Worm (Caenorhabditis elegans): Measurements from ENCODE around the gene Y9C9A.13.

The Y9C9A.13 gene

DNA sequence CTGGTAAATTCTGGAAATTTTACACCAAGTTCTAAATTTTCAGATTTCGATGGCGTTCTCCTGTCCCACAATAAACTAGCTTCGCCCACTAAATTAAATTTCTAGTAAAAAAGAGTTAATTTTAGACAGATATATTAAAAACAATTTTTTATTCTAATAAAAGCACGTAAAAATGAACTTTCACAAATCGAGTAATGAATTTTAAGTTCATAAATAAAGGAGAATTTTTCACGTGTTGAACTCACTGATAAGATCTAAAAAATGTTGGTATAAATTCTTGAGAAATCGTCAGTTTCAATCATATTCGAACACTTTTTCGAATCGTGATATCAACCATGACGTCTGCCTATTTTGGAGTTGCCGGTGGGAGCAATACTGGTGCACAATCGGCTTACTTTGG lies 26.5 kb upstream of the Y9C9A.13 start, which contains the start of gene ssq-2:
ssq-2 (plus strand) TSS at position 301 of the 400 bp plus-strand sequence.
- TF ChIP-seq fkh-6 (tag; optimal IDR thresholded peaks at IDR 0.05) = no peak
- no peak for TF ChIP-seq ceh-9 (tag; optimal IDR thresholded peaks at IDR 0.05)
- no peak for TF ChIP-seq Y22D7AL.16 (tag; optimal IDR thresholded peaks at IDR 0.05)
- no peak for TF ChIP-seq ceh-48 (tag; optimal IDR thresholded peaks at IDR 0.05)
- no peak for TF ChIP-seq pag-3 (tag; optimal IDR thresholded peaks at IDR 0.05; ENCODE audit: borderline replicate concordance)
- TF ChIP-seq nhr-232 (tag; optimal IDR thresholded peaks at IDR 0.05) = no peak
- TF ChIP-seq fkh-10 (GFP tag; optimal IDR thresholded peaks at IDR 0.05) = no peak
- TF ChIP-seq ceh-45 (GFP tag; IDR thresholded peaks at IDR 0.05) = no peak
- no peak for TF ChIP-seq fax-1 (tag; optimal IDR thresholded peaks at IDR 0.05)
- no peak for TF ChIP-seq ceh-22 (tag; optimal IDR thresholded peaks at IDR 0.05)
- TF ChIP-seq pha-4 (tag; optimal IDR thresholded peaks at IDR 0.05) = no peak
- TF ChIP-seq hlh-15 (tag; optimal IDR thresholded peaks at IDR 0.05) = no peak
- TF ChIP-seq pat-9 (tag; optimal IDR thresholded peaks at IDR 0.05) = no peak
- TF ChIP-seq syd-9 (tag; optimal IDR thresholded peaks at IDR 0.05) = no peak
- no peak for TF ChIP-seq dve-1 (tag; optimal IDR thresholded peaks at IDR 0.05)
- no peak for TF ChIP-seq lin-11 (tag; optimal IDR thresholded peaks at IDR 0.05)
- no peak for TF ChIP-seq npax-4 (tag; optimal IDR thresholded peaks at IDR 0.05)
- no peak for TF ChIP-seq pros-1 (tag; optimal IDR thresholded peaks at IDR 0.05)
- TF ChIP-seq ceh-2 (tag; optimal IDR thresholded peaks at IDR 0.05) = no peak

DNA sequence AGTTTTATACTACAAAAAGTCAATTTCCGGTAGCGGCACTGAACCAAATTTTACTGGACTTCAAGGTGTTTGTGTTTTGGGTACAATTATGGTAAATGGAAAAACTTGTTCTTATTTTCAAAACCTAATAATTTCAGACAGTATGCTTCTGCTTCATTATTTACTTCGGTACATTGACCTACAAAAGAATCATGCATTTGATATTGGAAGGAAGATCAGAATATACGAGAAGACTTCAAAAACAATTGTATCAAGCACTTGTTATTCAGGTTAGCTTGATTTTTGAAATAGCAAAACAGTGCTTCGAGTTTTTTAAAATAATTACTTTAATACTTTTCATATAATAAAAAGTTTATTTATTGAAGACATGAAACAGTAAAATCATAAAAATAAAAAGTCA lies 23.8 kb upstream of the Y9C9A.13 start:
- no peak for TF ChIP-seq nhr-11 (tag; optimal IDR thresholded peaks at IDR 0.05)
- no peak for TF ChIP-seq rnt-1 (tag; optimal IDR thresholded peaks at IDR 0.05)
- no peak for TF ChIP-seq ceh-2 (tag; optimal IDR thresholded peaks at IDR 0.05)
- TF ChIP-seq ahr-1 (tag; optimal IDR thresholded peaks at IDR 0.05) = no peak
- TF ChIP-seq C38D4.7 (GFP tag; optimal IDR thresholded peaks at IDR 0.05) = no peak
- no peak for TF ChIP-seq ama-1 (optimal IDR thresholded peaks at IDR 0.05)
- no peak for TF ChIP-seq F13H6.1 (tag; optimal IDR thresholded peaks at IDR 0.05)
- no peak for TF ChIP-seq pqm-1 (tag; optimal IDR thresholded peaks at IDR 0.05)

DNA sequence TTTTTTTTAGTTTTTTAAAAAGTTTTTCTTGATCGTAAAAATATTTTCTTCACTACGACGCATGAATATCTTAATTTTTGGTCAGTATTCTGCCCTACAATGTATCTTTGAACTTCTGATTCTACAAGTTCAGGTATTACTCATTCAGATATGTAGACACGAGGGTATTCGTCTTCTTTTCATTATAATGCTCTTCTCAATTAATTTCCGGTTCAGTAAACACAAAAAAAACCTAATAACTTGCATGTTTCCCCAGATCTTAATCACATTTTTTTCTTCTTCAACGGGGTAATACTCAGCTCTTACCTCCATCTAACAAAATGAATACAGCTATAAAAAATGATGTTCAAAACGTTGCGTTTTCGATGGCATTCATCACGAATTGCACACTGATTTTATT lies 22.8 kb upstream of the Y9C9A.13 start, which contains the start of gene str-162:
str-162 (plus strand) TSS at position 301 of the 400 bp plus-strand sequence.
- no peak for TF ChIP-seq ceh-6 (GFP tag; optimal IDR thresholded peaks at IDR 0.05)
- TF ChIP-seq lin-11 (tag; optimal IDR thresholded peaks at IDR 0.05) = no peak
- no peak for TF ChIP-seq lim-6 (tag; optimal IDR thresholded peaks at IDR 0.05)
- TF ChIP-seq elt-4 (tag; optimal IDR thresholded peaks at IDR 0.05) = no peak
- no peak for TF ChIP-seq odd-2 (tag; optimal IDR thresholded peaks at IDR 0.05)

DNA sequence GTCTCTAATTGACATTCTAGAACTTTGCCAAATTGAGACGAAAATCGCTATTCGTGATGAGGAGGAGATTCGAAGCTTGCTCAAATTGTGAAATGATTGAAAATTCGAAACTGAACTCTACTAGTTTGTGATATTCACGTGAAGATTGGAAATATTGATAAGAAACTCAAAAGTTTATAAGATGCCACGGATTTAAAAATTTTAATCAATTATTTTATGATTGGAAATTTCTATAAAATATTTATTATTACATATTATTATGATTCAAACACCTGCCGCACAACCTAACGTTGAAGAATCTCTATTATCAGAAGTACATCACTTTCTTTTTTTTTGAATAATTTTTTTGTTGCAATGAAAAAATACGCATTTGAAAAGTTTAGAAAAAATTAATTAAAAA lies 19.2 kb upstream of the Y9C9A.13 start, which contains the start of gene E03H12.7:
E03H12.7 (minus strand) TSS at position 101 of the 400 bp plus-strand sequence.
- TF ChIP-seq dmd-4 (tag; optimal IDR thresholded peaks at IDR 0.05; ENCODE audit: borderline replicate concordance) (no peak), ceh-6 (GFP tag; optimal IDR thresholded peaks at IDR 0.05) (no peak), nhr-11 (tag; optimal IDR thresholded peaks at IDR 0.05) (no peak), T23F11.4 (GFP tag; optimal IDR thresholded peaks at IDR 0.05) (no peak), hlh-6 (tag; optimal IDR thresholded peaks at IDR 0.05) (no peak), ceh-18 (tag; optimal IDR thresholded peaks at IDR 0.05) (no peak), ceh-34 (tag; optimal IDR thresholded peaks at IDR 0.05) (no peak), madf-2 (tag; optimal IDR thresholded peaks at IDR 0.05) (no peak), unc-55 (GFP tag; optimal IDR thresholded peaks at IDR 0.05) (no peak), ceh-48 (tag; optimal IDR thresholded peaks at IDR 0.05) (no peak), ceh-19 (GFP tag; optimal IDR thresholded peaks at IDR 0.05) (no peak), hlh-15 (tag; optimal IDR thresholded peaks at IDR 0.05) (no peak), ceh-22 (tag; optimal IDR thresholded peaks at IDR 0.05) (no peak), hlh-8 (tag; optimal IDR thresholded peaks at IDR 0.05) (no peak)
